Fruit fly (Drosophila melanogaster) whole organism, embryonic: ENCODE data around the gene N.
A peak's percentile ranks its signal among the peaks of the same experiment; 100 is the strongest.

Experiments used
- Ada2b ChIP-seq: fragments of 200-800 bp; sonication (Bioruptor generic); IDR thresholded peaks from 2 replicates; pipeline ENCODE4 v1.3.6; 2022; ENCODE audit warnings: missing biosample characterization, missing genetic modification characterization
- Atf-2 ChIP-seq: fragments of 200-800 bp; sonication (Bioruptor generic); optimal IDR thresholded peaks from 2 replicates; lab custom pipeline; 2016; ENCODE audit warnings: missing biosample characterization, missing genetic modification characterization
- B-H2 ChIP-seq: fragments of 200-800 bp; sonication (Bioruptor generic); optimal IDR thresholded peaks from 2 replicates; lab custom pipeline; 2018; ENCODE audit warnings: missing biosample characterization, mild to moderate bottlenecking, missing genetic modification characterization
- CG10209 ChIP-seq: fragments of 200-800 bp; sonication (Bioruptor generic); optimal IDR thresholded peaks from 3 replicates; lab custom pipeline; 2017; ENCODE audit warnings: missing biosample characterization, mild to moderate bottlenecking, missing genetic modification characterization, missing genetic modification reagents
- CG10431 ChIP-seq: fragments of 200-800 bp; sonication (Bioruptor generic); optimal IDR thresholded peaks from 3 replicates; lab custom pipeline; 2018; ENCODE audit warnings: missing biosample characterization, mild to moderate bottlenecking, missing genetic modification characterization
- CG11456 ChIP-seq: fragments of 200-800 bp; sonication (Bioruptor generic); IDR thresholded peaks from 3 replicates; pipeline ENCODE4 v1.3.6; 2022; ENCODE audit warnings: missing biosample characterization, missing genetic modification characterization
- CG1233 ChIP-seq: fragments of 200-800 bp; sonication (Bioruptor generic); optimal IDR thresholded peaks from 4 replicates; lab custom pipeline; 2018; ENCODE audit warnings: missing biosample characterization, mild to moderate bottlenecking, missing genetic modification characterization
- CG14050 ChIP-seq: fragments of 200-800 bp; sonication (Bioruptor generic); IDR thresholded peaks from 3 replicates; pipeline ENCODE4 v1.3.6; 2022; ENCODE audit warnings: missing biosample characterization, missing genetic modification characterization
- CG15073 ChIP-seq: fragments of 200-800 bp; sonication (Bioruptor generic); optimal IDR thresholded peaks from 2 replicates; lab custom pipeline; 2016; ENCODE audit warnings: missing biosample characterization, missing genetic modification characterization
- CG15514 ChIP-seq: fragments of 200-800 bp; sonication (Bioruptor generic); optimal IDR thresholded peaks from 3 replicates; lab custom pipeline; 2017; ENCODE audit warnings: missing biosample characterization, missing genetic modification characterization, mild to moderate bottlenecking, moderate library complexity, missing genetic modification reagents
- CG17359 ChIP-seq: fragments of 200-800 bp; sonication (Bioruptor generic); optimal IDR thresholded peaks from 3 replicates; lab custom pipeline; 2018; ENCODE audit warnings: missing biosample characterization, mild to moderate bottlenecking, missing genetic modification characterization, moderate library complexity
- CG2120 ChIP-seq: fragments of 200-800 bp; sonication (Bioruptor generic); optimal IDR thresholded peaks from 3 replicates; lab custom pipeline; 2016; ENCODE audit warnings: missing biosample characterization, missing genetic modification characterization
- CG31224 ChIP-seq: fragments of 200-800 bp; sonication (Bioruptor generic); IDR thresholded peaks from 2 replicates; pipeline ENCODE4 v1.3.6; 2022; ENCODE audit warnings: missing biosample characterization, missing genetic modification characterization
- CG3163 ChIP-seq: fragments of 200-800 bp; sonication (Bioruptor generic); optimal IDR thresholded peaks from 3 replicates; lab custom pipeline; 2016; ENCODE audit warnings: missing biosample characterization, missing genetic modification characterization
- CG4424 ChIP-seq: fragments of 200-800 bp; sonication (Bioruptor generic); optimal IDR thresholded peaks from 3 replicates; lab custom pipeline; 2016; ENCODE audit warnings: missing biosample characterization, missing genetic modification characterization
- CG5245 ChIP-seq: fragments of 200-800 bp; sonication (Bioruptor generic); optimal IDR thresholded peaks from 3 replicates; lab custom pipeline; 2016; ENCODE audit warnings: missing biosample characterization, missing genetic modification characterization
- CG5953 ChIP-seq: fragments of 200-800 bp; sonication (Bioruptor generic); IDR thresholded peaks from 2 replicates; pipeline ENCODE4 v1.3.6; 2022; ENCODE audit warnings: missing biosample characterization, missing genetic modification characterization
- CG6272 ChIP-seq: fragments of 200-800 bp; sonication (Bioruptor generic); IDR thresholded peaks from 2 replicates; pipeline ENCODE4 v1.3.6; 2022; ENCODE audit warnings: missing biosample characterization, missing genetic modification characterization
- CG6689 ChIP-seq: fragments of 200-800 bp; sonication (Bioruptor generic); IDR thresholded peaks from 2 replicates; pipeline ENCODE4 v1.3.6; 2022; ENCODE audit warnings: missing biosample characterization, missing genetic modification characterization
- CG6765 ChIP-seq: fragments of 200-800 bp; sonication (Bioruptor generic); optimal IDR thresholded peaks from 3 replicates; lab custom pipeline; 2017; ENCODE audit warnings: missing biosample characterization, mild to moderate bottlenecking, missing genetic modification characterization
- CG8290 ChIP-seq, 3 experiments: fragments of 200-800 bp; sonication (Bioruptor generic); optimal IDR thresholded peaks; 2 replicates each; lab custom pipeline; 2016 to 2019; ENCODE audit warnings: missing biosample characterization in 3 of 3, missing genetic modification characterization in 3 of 3, mild to moderate bottlenecking in 2 of 3, moderate library complexity in 1 of 3
- CG9437 ChIP-seq: fragments of 200-800 bp; sonication (Bioruptor generic); optimal IDR thresholded peaks from 2 replicates; lab custom pipeline; 2018; ENCODE audit warnings: missing biosample characterization, mild to moderate bottlenecking, missing genetic modification characterization
- D19A ChIP-seq: fragments of 200-800 bp; optimal IDR thresholded peaks from 3 replicates; lab custom pipeline; 2019; ENCODE audit warnings: missing biosample characterization, mild to moderate bottlenecking, missing genetic modification characterization, moderate library complexity
- Gsc ChIP-seq: fragments of 200-800 bp; sonication (Bioruptor generic); IDR thresholded peaks from 2 replicates; pipeline ENCODE4 v1.3.6; 2022; ENCODE audit warnings: missing biosample characterization, missing genetic modification characterization
- Hr3 ChIP-seq: fragments of 200-800 bp; sonication (Bioruptor generic); optimal IDR thresholded peaks from 3 replicates; lab custom pipeline; 2016; ENCODE audit warnings: missing biosample characterization, missing genetic modification characterization
- Hsf ChIP-seq: fragments of 200-800 bp; sonication (Bioruptor generic); optimal IDR thresholded peaks from 3 replicates; lab custom pipeline; 2016; ENCODE audit warnings: missing biosample characterization, missing genetic modification characterization
- Lhr ChIP-seq: fragments of 200-800 bp; sonication (Bioruptor generic); optimal IDR thresholded peaks from 3 replicates; lab custom pipeline; 2017; ENCODE audit warnings: mild to moderate bottlenecking, missing biosample characterization, missing genetic modification reagents, missing genetic modification characterization
- Lpt ChIP-seq: fragments of >200 bp; optimal IDR thresholded peaks from 2 replicates; lab custom pipeline; 2018; ENCODE audit warnings: missing biosample characterization, missing genetic modification characterization
- Mad ChIP-seq: fragments of 200-800 bp; sonication (Bioruptor generic); optimal IDR thresholded peaks from 2 replicates; lab custom pipeline; 2016; ENCODE audit warnings: missing biosample characterization, missing genetic modification characterization
- Med ChIP-seq: fragments of 200-800 bp; sonication (Bioruptor generic); peaks from one replicate; lab custom pipeline; 2016; ENCODE audit warnings: missing biosample characterization, missing genetic modification characterization, mild to moderate bottlenecking, inconsistent platforms, moderate library complexity
- Meics ChIP-seq: fragments of 200-800 bp; sonication (Bioruptor generic); optimal IDR thresholded peaks from 2 replicates; lab custom pipeline; 2017; ENCODE audit warnings: missing biosample characterization, mild to moderate bottlenecking, missing genetic modification characterization
- Oaz ChIP-seq: fragments of 200-800 bp; sonication (Bioruptor generic); IDR thresholded peaks from 2 replicates; pipeline ENCODE4 v1.3.6; 2022; ENCODE audit warnings: missing biosample characterization, missing genetic modification characterization
- Sry-δ ChIP-seq: fragments of 200-800 bp; sonication (Bioruptor generic); optimal IDR thresholded peaks from 2 replicates; lab custom pipeline; 2016; ENCODE audit warnings: missing biosample characterization, missing genetic modification characterization
- Taf1 ChIP-seq: fragments of 200-800 bp; sonication (Bioruptor generic); IDR thresholded peaks from 2 replicates; pipeline ENCODE4 v1.3.6; 2022; ENCODE audit warnings: missing biosample characterization, missing genetic modification characterization
- ash1 ChIP-seq: fragments of 200-800 bp; sonication (Bioruptor generic); optimal IDR thresholded peaks from 2 replicates; lab custom pipeline; 2018; ENCODE audit warnings: missing biosample characterization, mild to moderate bottlenecking, missing genetic modification characterization
- bsh ChIP-seq, 2 experiments: fragments of 200-800 bp; sonication (Bioruptor generic); optimal IDR thresholded peaks; 2 replicates each; lab custom pipeline; 2017 to 2018; ENCODE audit warnings: mild to moderate bottlenecking in 2 of 2, missing biosample characterization in 2 of 2, missing genetic modification characterization in 2 of 2, moderate library complexity in 1 of 2
- caup ChIP-seq: fragments of 200-800 bp; sonication (Bioruptor generic); optimal IDR thresholded peaks from 3 replicates; lab custom pipeline; 2017; ENCODE audit warnings: missing biosample characterization, mild to moderate bottlenecking, missing genetic modification characterization, moderate library complexity; ENCODE audit not compliant: severe bottlenecking
- crc ChIP-seq: fragments of 200-800 bp; sonication (Bioruptor generic); optimal IDR thresholded peaks from 2 replicates; lab custom pipeline; 2016; ENCODE audit warnings: missing biosample characterization, missing genetic modification characterization
- cwo ChIP-seq: fragments of 200-800 bp; sonication (Bioruptor generic); optimal IDR thresholded peaks from 3 replicates; lab custom pipeline; 2017; ENCODE audit warnings: missing biosample characterization, missing genetic modification characterization, mild to moderate bottlenecking, moderate library complexity, missing genetic modification reagents
- dmrt11E ChIP-seq: fragments of 200-800 bp; sonication (Bioruptor generic); optimal IDR thresholded peaks from 3 replicates; lab custom pipeline; 2018; ENCODE audit warnings: missing biosample characterization, mild to moderate bottlenecking, missing genetic modification characterization, moderate library complexity
- en ChIP-seq: fragments of 200-800 bp; sonication (Bioruptor generic); optimal IDR thresholded peaks from 2 replicates; lab custom pipeline; 2016; ENCODE audit warnings: missing biosample characterization, missing genetic modification characterization
- gcm2 ChIP-seq: fragments of 200-800 bp; sonication (Bioruptor generic); optimal IDR thresholded peaks from 2 replicates; lab custom pipeline; 2016; ENCODE audit warnings: missing biosample characterization, missing genetic modification characterization
- gem ChIP-seq: fragments of 200-800 bp; sonication (Bioruptor generic); optimal IDR thresholded peaks from 2 replicates; lab custom pipeline; 2019; ENCODE audit warnings: missing biosample characterization, mild to moderate bottlenecking, missing genetic modification characterization, moderate library complexity
- gt ChIP-seq: fragments of 200-800 bp; sonication (Bioruptor generic); IDR thresholded peaks from 2 replicates; pipeline ENCODE4 v1.3.6; 2022; ENCODE audit warnings: missing biosample characterization, missing genetic modification characterization
- ham ChIP-seq: fragments of 200-800 bp; sonication (Bioruptor generic); IDR thresholded peaks from 2 replicates; pipeline ENCODE4 v1.3.6; 2022; ENCODE audit warnings: missing biosample characterization, missing genetic modification characterization
- peb ChIP-seq: fragments of 200-800 bp; sonication (Bioruptor generic); IDR thresholded peaks from 2 replicates; pipeline ENCODE4 v1.3.6; 2022; ENCODE audit warnings: missing biosample characterization, missing genetic modification characterization
- sens-2 ChIP-seq: fragments of 200-800 bp; sonication (Bioruptor generic); IDR thresholded peaks from 2 replicates; pipeline ENCODE4 v1.3.6; 2022; ENCODE audit warnings: missing biosample characterization, missing genetic modification characterization
- tll ChIP-seq, 2 experiments: fragments of 200-800 bp in 1 of 2; fragments of >200 bp in 1 of 2; sonication (Bioruptor generic) in 1 of 2; optimal IDR thresholded peaks; 2 replicates each; lab custom pipeline; 2017 to 2019; ENCODE audit warnings: missing biosample characterization in 2 of 2, missing genetic modification characterization in 2 of 2, mild to moderate bottlenecking in 1 of 2, moderate library complexity in 1 of 2
- unc-4 ChIP-seq: fragments of 200-800 bp; sonication (Bioruptor generic); IDR thresholded peaks from 2 replicates; pipeline ENCODE4 v1.3.6; 2022; ENCODE audit warnings: missing biosample characterization, missing genetic modification characterization; ENCODE audit not compliant: partially characterized antibody

N gene

DNA sequence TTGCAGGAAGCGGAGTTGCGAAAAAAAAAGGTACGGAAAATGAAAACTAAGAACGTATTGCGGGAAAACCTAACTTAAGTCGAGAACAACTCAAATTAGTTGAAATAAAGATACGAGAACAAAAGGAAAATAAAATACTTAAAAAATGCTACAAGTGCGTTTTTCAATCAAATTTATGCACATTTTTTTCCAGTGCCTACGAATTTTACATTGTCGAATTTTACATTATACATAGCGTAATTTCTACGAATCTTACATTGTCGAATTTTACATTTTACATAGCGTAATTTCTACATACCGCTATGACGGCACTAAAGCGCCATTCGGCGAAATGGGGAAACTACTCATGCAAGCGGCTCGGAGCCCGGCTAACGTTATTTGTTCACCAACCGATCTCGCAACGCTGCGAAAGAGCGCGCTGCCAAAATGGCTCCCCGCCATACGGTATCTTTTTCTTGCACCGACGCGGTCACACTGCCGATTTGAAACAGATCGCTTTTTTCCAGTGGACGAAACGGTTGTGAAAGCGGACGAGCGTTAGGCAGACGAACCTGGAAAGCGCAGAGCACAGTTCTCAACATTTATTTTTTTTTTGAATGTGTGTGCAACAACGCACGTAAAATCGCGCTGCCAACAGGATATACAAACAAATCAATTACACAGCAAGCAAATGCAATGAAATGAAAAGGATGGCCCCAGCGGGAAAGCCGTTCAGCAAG is at the start of gene N:
Gene N, plus strand, starts transcription at position 488 of the 719 bp plus-strand sequence.
- peak in 1 of 2 experiments; percentile 57 for TF ChIP-seq bsh (GFP tag; optimal IDR thresholded peaks at IDR 0.05; lab: Kevin White, UChicago)
- TF ChIP-seq crc (GFP tag; lab: Kevin White, UChicago): no peak
- TF ChIP-seq ash1: no peak
- TF ChIP-seq Sry-δ (GFP tag; lab: Kevin White, UChicago): peak; percentile 56
- peak; percentile 77 for TF ChIP-seq CG15514 (GFP tag; lab: Kevin White, UChicago)
- TF ChIP-seq CG6689 (GFP tag; lab: Robert Waterston, UW): peak; percentile 52
- no peak for TF ChIP-seq sens-2 (GFP tag; lab: Robert Waterston, UW)
- TF ChIP-seq Meics (GFP tag; lab: Kevin White, UChicago): peak; percentile 7
- peak; percentile 22 for TF ChIP-seq dmrt11E (tag; lab: Kevin White, UChicago)
- peak; percentile 75 for TF ChIP-seq gem
- peak; percentile 47 for TF ChIP-seq CG3163 (GFP tag; lab: Kevin White, UChicago)
- TF ChIP-seq Hr3: no peak
- peak; percentile 92 for TF ChIP-seq Med
- no peak for TF ChIP-seq Lpt
- peak; percentile 6 for TF ChIP-seq CG10431 (GFP tag; lab: Kevin White, UChicago)
- TF ChIP-seq unc-4 (GFP tag; lab: Robert Waterston, UW): no peak; the same call in 1 of the 2 replicates
- peak; percentile 98 for TF ChIP-seq Lhr
- TF ChIP-seq Oaz: no peak
- peak; percentile 34 for TF ChIP-seq Mad
- no peak for TF ChIP-seq peb (GFP tag; lab: Robert Waterston, UW)
- no peak for TF ChIP-seq CG6765 (GFP tag; lab: Kevin White, UChicago)
- TF ChIP-seq CG8290 (GFP tag; optimal IDR thresholded peaks at IDR 0.05; lab: Kevin White, UChicago): peak; percentile 34
- peak; percentile 0 to 83 for TF ChIP-seq CG8290 (tag; optimal IDR thresholded peaks at IDR 0.05; lab: Kevin White, UChicago)
- peak; percentile 77; the same call in 2 of the 3 replicates for TF ChIP-seq CG11456 (GFP tag; lab: Robert Waterston, UW)
- peak; percentile 10 for TF ChIP-seq CG17359 (tag; lab: Kevin White, UChicago)
- no peak for TF ChIP-seq tll (GFP tag; optimal IDR thresholded peaks at IDR 0.05; lab: Kevin White, UChicago)
- no peak for TF ChIP-seq cwo (GFP tag; lab: Kevin White, UChicago)
- peak; percentile 44 for TF ChIP-seq Atf-2 (GFP tag; lab: Kevin White, UChicago)
- peak; percentile 31 for TF ChIP-seq CG9437 (GFP tag; lab: Kevin White, UChicago)
- no peak for TF ChIP-seq D19A
- TF ChIP-seq CG5953 (GFP tag; lab: Robert Waterston, UW): no peak
- peak; percentile 28 for TF ChIP-seq Hsf (GFP tag; lab: Kevin White, UChicago)
- no peak for TF ChIP-seq CG10209
- no peak for TF ChIP-seq ham (GFP tag; lab: Robert Waterston, UW)
- TF ChIP-seq CG14050 (GFP tag; lab: Robert Waterston, UW): no peak
- TF ChIP-seq Taf1 (GFP tag; lab: Robert Waterston, UW): peak; percentile 23; the same call in 1 of the 2 replicates
- no peak for TF ChIP-seq CG15073 (GFP tag; lab: Kevin White, UChicago)
- TF ChIP-seq CG2120: peak; percentile 68
- peak; percentile 11 for TF ChIP-seq CG5245 (GFP tag; lab: Kevin White, UChicago)
- peak; percentile 23 for TF ChIP-seq B-H2 (GFP tag; lab: Kevin White, UChicago)
- TF ChIP-seq en (GFP tag; lab: Kevin White, UChicago): peak; percentile 16
- no peak for TF ChIP-seq gt
- TF ChIP-seq CG6272 (GFP tag; lab: Robert Waterston, UW): no peak
- peak; percentile 27 for TF ChIP-seq CG4424 (GFP tag; lab: Kevin White, UChicago)
- 0 out of 2 replicates have a peak, but pooled peaks have one; percentile 21 for TF ChIP-seq Ada2b (GFP tag; lab: Robert Waterston, UW)
- no peak for TF ChIP-seq CG1233 (GFP tag; lab: Kevin White, UChicago)
- TF ChIP-seq caup (GFP tag; lab: Kevin White, UChicago): peak; percentile 43
- no peak for TF ChIP-seq gcm2
- no peak for TF ChIP-seq Gsc (GFP tag; lab: Robert Waterston, UW)
- TF ChIP-seq CG31224: no peak
